Fruit fly (Drosophila melanogaster): ENCODE measurements around the gene Mp.

The Mp gene

dm6 chr3L:6981823-6982222 is 16.8 kb upstream of the Mp start (continued):
- TF ChIP-seq CG12219 (GFP tag; optimal IDR thresholded peaks at IDR 0.05) (peak; percentile 6), CG17385 (GFP tag; optimal IDR thresholded peaks at IDR 0.05) (peak; percentile 33), ssp (GFP tag; IDR thresholded peaks at IDR 0.05) (no peak), stwl (tag; optimal IDR thresholded peaks at IDR 0.05) (no peak), CG2120 (GFP tag; optimal IDR thresholded peaks at IDR 0.05) (no peak), CG31388 (GFP tag; optimal IDR thresholded peaks at IDR 0.05) (no peak), Atf3 (GFP tag; optimal IDR thresholded peaks at IDR 0.05) (no peak), fru (optimal IDR thresholded peaks at IDR 0.05) (no peak), dati (GFP tag; IDR thresholded peaks at IDR 0.05) (no peak), gcm (GFP tag; optimal IDR thresholded peaks at IDR 0.05) (no peak), sr (GFP tag; IDR thresholded peaks at IDR 0.05) (no peak), ind (GFP tag; optimal IDR thresholded peaks at IDR 0.05) (peak; percentile 2), Lim3 (GFP tag; IDR thresholded peaks at IDR 0.05) (no peak), pan (optimal IDR thresholded peaks at IDR 0.05) (no peak), pan (GFP tag; optimal IDR thresholded peaks at IDR 0.05 in 1 of 2, IDR thresholded peaks at IDR 0.05 in 1 of 2) (peak in 1 of 2 experiments; percentile 12), CG17612 (GFP tag; IDR thresholded peaks at IDR 0.05) (no peak), Dref (GFP tag; IDR thresholded peaks at IDR 0.05) (no peak), unpg (GFP tag; optimal IDR thresholded peaks at IDR 0.05) (peak; percentile 48), CG16779 (GFP tag; IDR thresholded peaks at IDR 0.05) (no peak), ab (GFP tag; optimal IDR thresholded peaks at IDR 0.05) (no peak), unc-4 (GFP tag; IDR thresholded peaks at IDR 0.05; ENCODE audit: partially characterized antibody) (no peak), Sox100B (GFP tag; optimal IDR thresholded peaks at IDR 0.05) (peak; percentile 21), crp (GFP tag; optimal IDR thresholded peaks at IDR 0.05) (no peak), GATAe (GFP tag; conservative IDR thresholded peaks at IDR 0.05) (no peak), CG15073 (GFP tag; optimal IDR thresholded peaks at IDR 0.05) (no peak), HmgZ (tag; optimal IDR thresholded peaks at IDR 0.05) (no peak), trem (tag; optimal IDR thresholded peaks at IDR 0.05) (no peak), CG12299 (tag; optimal IDR thresholded peaks at IDR 0.05) (no peak), CoRest (tag; optimal IDR thresholded peaks at IDR 0.05) (peak; percentile 71), emc (GFP tag; optimal IDR thresholded peaks at IDR 0.05) (no peak), en (GFP tag; optimal IDR thresholded peaks at IDR 0.05) (no peak), CG12155 (GFP tag; optimal IDR thresholded peaks at IDR 0.05) (peak; percentile 14), CG8765 (GFP tag; IDR thresholded peaks at IDR 0.05) (peak; percentile 62; the same call in 1 of the 2 replicates), CG3995 (GFP tag; optimal IDR thresholded peaks at IDR 0.05) (no peak), Asciz (GFP tag; optimal IDR thresholded peaks at IDR 0.05) (no peak), bcd (GFP tag; optimal IDR thresholded peaks at IDR 0.05) (peak; percentile 38), Awh (GFP tag; IDR thresholded peaks at IDR 0.05) (no peak), prd (optimal IDR thresholded peaks at IDR 0.05) (no peak), prd (GFP tag; IDR thresholded peaks at IDR 0.05) (peak; percentile 87; the same call in 2 of the 3 replicates), scrt (GFP tag; optimal IDR thresholded peaks at IDR 0.05) (no peak), row (GFP tag; IDR thresholded peaks at IDR 0.05) (peak; percentile 52), gcm2 (GFP tag; optimal IDR thresholded peaks at IDR 0.05) (no peak), Ravus (GFP tag; IDR thresholded peaks at IDR 0.05) (no peak), tup (GFP tag; optimal IDR thresholded peaks at IDR 0.05) (no peak), tx (GFP tag; optimal IDR thresholded peaks at IDR 0.05) (no peak), danr (GFP tag; IDR thresholded peaks at IDR 0.05) (no peak), Dbx (GFP tag; IDR thresholded peaks at IDR 0.05) (no peak), CG18599 (GFP tag; optimal IDR thresholded peaks at IDR 0.05) (peak; percentile 16), ATbp (GFP tag; optimal IDR thresholded peaks at IDR 0.05) (peak; percentile 9), CG6175 (GFP tag; IDR thresholded peaks at IDR 0.05) (no peak), CG3065 (GFP tag; optimal IDR thresholded peaks at IDR 0.05) (no peak), dimm (GFP tag; IDR thresholded peaks at IDR 0.05) (no peak), h (optimal IDR thresholded peaks at IDR 0.05) (no peak), CG10209 (GFP tag; optimal IDR thresholded peaks at IDR 0.05) (peak; percentile 49)
